Worm (Caenorhabditis elegans) whole organism, young adult: ENCODE data around the gene cest-2.1.

Experiments used
- B0035.1 ChIP-seq: sonication (generic microtip); optimal IDR thresholded peaks from 2 replicates; lab custom pipeline; 2016; ENCODE audit warnings: missing genetic modification characterization, mild to moderate bottlenecking, missing compliant biosample characterization, missing genotype, missing genetic modification reagents
- B0336.3 ChIP-seq: fragments of 200-800 bp; sonication (Bioruptor generic); IDR thresholded peaks from 2 replicates; pipeline ENCODE4 v1.3.6; 2022; ENCODE audit warnings: missing genetic modification characterization, missing compliant biosample characterization
- F22D6.2 ChIP-seq: sonication (generic microtip); optimal IDR thresholded peaks from 2 replicates; lab custom pipeline; 2016; ENCODE audit warnings: mild to moderate bottlenecking, missing genetic modification characterization, missing compliant biosample characterization
- F23B12.7 ChIP-seq: sonication (generic microtip); optimal IDR thresholded peaks from 2 replicates; lab custom pipeline; 2017; ENCODE audit warnings: missing genetic modification characterization, mild to moderate bottlenecking, missing compliant biosample characterization, antibody characterized with exemption, moderate library complexity; ENCODE audit not compliant: insufficient read depth
- F33H1.4 ChIP-seq: fragments of 200-800 bp; sonication (Bioruptor generic); IDR thresholded peaks from 2 replicates; pipeline ENCODE4 v1.3.6; 2022; ENCODE audit warnings: missing genetic modification reagents, missing genetic modification characterization, missing compliant biosample characterization
- F57A8.1 ChIP-seq: fragments of 200-800 bp; sonication (Bioruptor generic); optimal IDR thresholded peaks from 2 replicates; lab custom pipeline; 2018; ENCODE audit warnings: mild to moderate bottlenecking, missing genetic modification characterization, moderate library complexity, missing compliant biosample characterization
- K12H6.12 ChIP-seq: fragments of 200-800 bp; sonication (Bioruptor generic); optimal IDR thresholded peaks from 2 replicates; lab custom pipeline; 2018; ENCODE audit warnings: mild to moderate bottlenecking, missing genetic modification characterization, missing compliant biosample characterization
- T26A5.8 ChIP-seq: sonication (generic microtip); optimal IDR thresholded peaks from 2 replicates; lab custom pipeline; 2016; ENCODE audit warnings: missing genetic modification characterization, missing compliant biosample characterization
- Y53F4B.3 ChIP-seq: fragments of 200-800 bp; sonication (Bioruptor generic); IDR thresholded peaks from 2 replicates; pipeline ENCODE4 v1.3.6; 2022; ENCODE audit warnings: missing genetic modification reagents, missing genetic modification characterization, missing compliant biosample characterization
- Y95B8A.8 ChIP-seq: fragments of 200-800 bp; sonication (Bioruptor generic); IDR thresholded peaks from 2 replicates; pipeline ENCODE4 v1.3.6; 2022; ENCODE audit warnings: missing genetic modification reagents, missing genetic modification characterization, missing compliant biosample characterization
- ZK185.1 ChIP-seq: sonication (generic microtip); optimal IDR thresholded peaks from 2 replicates; lab custom pipeline; 2016; ENCODE audit warnings: mild to moderate bottlenecking, missing genetic modification characterization, missing compliant biosample characterization; ENCODE audit not compliant: poor library complexity, severe bottlenecking
- bed-2 ChIP-seq: fragments of 200-800 bp; sonication (Bioruptor generic); IDR thresholded peaks from 2 replicates; pipeline ENCODE4 v1.3.6; 2022; ENCODE audit warnings: missing genetic modification reagents, missing genetic modification characterization, missing compliant biosample characterization
- dpl-1 ChIP-seq: fragments of 150-350 bp; optimal IDR thresholded peaks from 2 replicates; lab custom pipeline; 2014; ENCODE audit warnings: missing biosample characterization, missing genetic modification reagents, missing genetic modification characterization
- ekl-4 ChIP-seq: fragments of 200-800 bp; sonication (Bioruptor generic); IDR thresholded peaks from 2 replicates; pipeline ENCODE4 v1.3.6; 2022; ENCODE audit warnings: missing genetic modification reagents, missing genetic modification characterization, missing compliant biosample characterization
- fkh-3 ChIP-seq: sonication (generic microtip); optimal IDR thresholded peaks from 2 replicates; lab custom pipeline; 2016; ENCODE audit warnings: mild to moderate bottlenecking, missing genetic modification characterization, missing compliant biosample characterization
- him-1 ChIP-seq: sonication (generic microtip); optimal IDR thresholded peaks from 2 replicates; lab custom pipeline; 2016; ENCODE audit warnings: missing genotype, missing genetic modification reagents, missing genetic modification characterization, missing compliant biosample characterization
- hmg-20 ChIP-seq: fragments of 200-800 bp; sonication (Bioruptor generic); IDR thresholded peaks from 2 replicates; pipeline ENCODE4 v1.3.6; 2022; ENCODE audit warnings: missing genetic modification reagents, missing genetic modification characterization, missing compliant biosample characterization
- lag-1 ChIP-seq: fragments of 200-800 bp; sonication (Bioruptor generic); IDR thresholded peaks from 2 replicates; pipeline ENCODE4 v1.3.6; 2022; ENCODE audit warnings: missing genetic modification reagents, missing genetic modification characterization, missing compliant biosample characterization
- lin-26 ChIP-seq: fragments of 200-800 bp; sonication (Bioruptor generic); IDR thresholded peaks from 2 replicates; pipeline ENCODE4 v1.3.6; 2022; ENCODE audit warnings: missing genetic modification reagents, missing genetic modification characterization, missing compliant biosample characterization
- mxl-1 ChIP-seq: sonication (generic microtip); optimal IDR thresholded peaks from 2 replicates; lab custom pipeline; 2016; ENCODE audit warnings: missing genetic modification characterization, missing compliant biosample characterization
- nfya-1 ChIP-seq: sonication (generic microtip); optimal IDR thresholded peaks from 2 replicates; lab custom pipeline; 2017; ENCODE audit warnings: antibody characterized with exemption, missing compliant biosample characterization, missing genetic modification characterization, borderline replicate concordance; ENCODE audit not compliant: insufficient read depth
- nfyb-1 ChIP-seq: fragments of 200-800 bp; sonication (Bioruptor generic); IDR thresholded peaks from 2 replicates; pipeline ENCODE4 v1.3.6; 2022; ENCODE audit warnings: missing genetic modification reagents, missing genetic modification characterization, missing compliant biosample characterization
- nhr-120 ChIP-seq: fragments of 200-800 bp; sonication (Bioruptor generic); IDR thresholded peaks from 2 replicates; pipeline ENCODE4 v1.3.6; 2022; ENCODE audit warnings: missing genetic modification characterization, missing compliant biosample characterization
- nhr-80 ChIP-seq: sonication (generic microtip); optimal IDR thresholded peaks from 2 replicates; lab custom pipeline; 2016; ENCODE audit warnings: missing genetic modification characterization, missing compliant biosample characterization
- nhr-90 ChIP-seq: sonication (generic microtip); optimal IDR thresholded peaks from 2 replicates; lab custom pipeline; 2016; ENCODE audit warnings: missing genotype, mild to moderate bottlenecking, missing genetic modification characterization, missing compliant biosample characterization
- pbrm-1 ChIP-seq: fragments of 200-800 bp; sonication (Bioruptor generic); IDR thresholded peaks from 2 replicates; pipeline ENCODE4 v1.3.6; 2022; ENCODE audit warnings: missing genetic modification reagents, missing genetic modification characterization, missing compliant biosample characterization
- tbp1 ChIP-seq: fragments of 200-800 bp; sonication (Bioruptor generic); optimal IDR thresholded peaks from 2 replicates; lab custom pipeline; 2018; ENCODE audit warnings: mild to moderate bottlenecking, missing genetic modification characterization, missing compliant biosample characterization
- tlf-1 ChIP-seq: fragments of 200-800 bp; sonication (Bioruptor generic); optimal IDR thresholded peaks from 2 replicates; lab custom pipeline; 2018; ENCODE audit warnings: mild to moderate bottlenecking, missing genetic modification characterization, missing compliant biosample characterization
- ztf-22 ChIP-seq: fragments of 200-800 bp; sonication (Bioruptor generic); optimal IDR thresholded peaks from 2 replicates; lab custom pipeline; 2018; ENCODE audit warnings: mild to moderate bottlenecking, missing genetic modification characterization, moderate library complexity, missing compliant biosample characterization
- ztf-26 ChIP-seq: sonication (generic microtip); optimal IDR thresholded peaks from 2 replicates; lab custom pipeline; 2017; ENCODE audit warnings: missing genetic modification characterization, missing compliant biosample characterization
- ztf-3 ChIP-seq: fragments of 200-800 bp; sonication (Bioruptor generic); optimal IDR thresholded peaks from 2 replicates; lab custom pipeline; 2018; ENCODE audit warnings: mild to moderate bottlenecking, missing genetic modification characterization, missing compliant biosample characterization

Gene cest-2.1

ce11 chrV:14175216-14175615 is 3.9 kb upstream of the cest-2.1 start, which contains the start of gene cest-2.2:
Gene cest-2.2, minus strand, starts transcription at chrV:14175355.
- TF ChIP-seq nhr-80 (tag; lab: Kevin White, UChicago) = peak; percentile 54
- no peak for TF ChIP-seq ZK185.1 (tag; lab: Kevin White, UChicago)
- no peak for TF ChIP-seq him-1
- no peak for TF ChIP-seq dpl-1 (GFP tag; lab: Kevin White, UChicago)

ce11 chrV:14167629-14168028 is 3.7 kb downstream of the cest-2.1 start, which contains the start of gene ocam-1:
Gene ocam-1, minus strand, starts transcription at chrV:14167729.
- TF ChIP-seq F22D6.2 (tag; lab: Kevin White, UChicago) (no peak), ztf-3 (GFP tag; lab: Kevin White, UChicago) (no peak), Y95B8A.8 (GFP tag; lab: Robert Waterston, UW) (no peak), B0035.1 (tag; lab: Kevin White, UChicago) (no peak), T26A5.8 (tag; lab: Kevin White, UChicago) (no peak), ekl-4 (GFP tag; lab: Robert Waterston, UW) (no peak), nfyb-1 (no peak), mxl-1 (tag; lab: Kevin White, UChicago) (no peak), F23B12.7 (tag; lab: Kevin White, UChicago) (no peak), B0336.3 (GFP tag; lab: Robert Waterston, UW) (no peak), nhr-120 (GFP tag; lab: Robert Waterston, UW) (no peak), hmg-20 (GFP tag; lab: Robert Waterston, UW) (no peak), bed-2 (GFP tag; lab: Robert Waterston, UW) (no peak), pbrm-1 (GFP tag; lab: Robert Waterston, UW) (no peak)

- TF ChIP-seq tlf-1 (GFP tag; lab: Kevin White, UChicago) = no peak
- no peak for TF ChIP-seq nhr-90
- no peak for TF ChIP-seq lag-1 (GFP tag; lab: Robert Waterston, UW)
- no peak for TF ChIP-seq ztf-26 (tag; lab: Kevin White, UChicago)
- TF ChIP-seq Y95B8A.8 (GFP tag; lab: Robert Waterston, UW) = no peak
- no peak for TF ChIP-seq lin-26 (GFP tag; lab: Robert Waterston, UW)
- no peak for TF ChIP-seq Y53F4B.3 (GFP tag; lab: Robert Waterston, UW)
- no peak for TF ChIP-seq fkh-3 (tag; lab: Kevin White, UChicago)
- no peak for TF ChIP-seq nfya-1
These were observed 4.7 kb downstream of the cest-2.1 start, which contains the start of gene cest-1.1 for ce11 chrV:14166630-14167029. Gene cest-1.1, minus strand, starts transcription at chrV:14166730.

ce11 chrV:14165745-14166144 is 5.5 kb downstream of the cest-2.1 start:
- no peak for TF ChIP-seq pbrm-1 (GFP tag; lab: Robert Waterston, UW)
- peak; percentile 11 for TF ChIP-seq nhr-80 (tag; lab: Kevin White, UChicago)

- TF ChIP-seq ztf-22 (GFP tag; lab: Kevin White, UChicago) (no peak), nhr-80 (tag; lab: Kevin White, UChicago) (no peak), tbp1 (GFP tag; lab: Kevin White, UChicago) (no peak), F57A8.1 (no peak), hmg-20 (GFP tag; lab: Robert Waterston, UW) (no peak), K12H6.12 (tag; lab: Kevin White, UChicago) (no peak), Y95B8A.8 (GFP tag; lab: Robert Waterston, UW) (no peak), F33H1.4 (no peak), dpl-1 (GFP tag; lab: Kevin White, UChicago) (no peak)
These were observed 8.2 kb downstream of the cest-2.1 start, which contains the start of gene srd-26 for ce11 chrV:14162959-14163548. Gene srd-26, minus strand, starts transcription at chrV:14163009.
